Fruit fly (Drosophila melanogaster) whole organism, embryonic: Measurements from ENCODE around the gene MTF-1.

Source experiments
- BEAF-32 ChIP-seq: fragments of 200-800 bp; sonication (Bioruptor generic); optimal IDR thresholded peaks from 3 replicates; lab custom pipeline; 2017; ENCODE audit warnings: missing biosample characterization, missing genetic modification characterization, mild to moderate bottlenecking, moderate library complexity, missing genetic modification reagents
- CG10147 ChIP-seq: fragments of 200-800 bp; sonication (Bioruptor generic); optimal IDR thresholded peaks from 2 replicates; lab custom pipeline; 2019; ENCODE audit warnings: missing biosample characterization, mild to moderate bottlenecking, missing genetic modification characterization, moderate library complexity
- CG10462 ChIP-seq: fragments of 200-800 bp; sonication (Bioruptor generic); optimal IDR thresholded peaks from 2 replicates; lab custom pipeline; 2016; ENCODE audit warnings: missing biosample characterization, missing genetic modification characterization
- CG11456 ChIP-seq: fragments of 200-800 bp; sonication (Bioruptor generic); IDR thresholded peaks from 3 replicates; pipeline ENCODE4 v1.3.6; 2022; ENCODE audit warnings: missing biosample characterization, missing genetic modification characterization
- CG12391 ChIP-seq: fragments of 200-800 bp; sonication (Bioruptor generic); optimal IDR thresholded peaks from 3 replicates; lab custom pipeline; 2018; ENCODE audit warnings: missing biosample characterization, mild to moderate bottlenecking, missing genetic modification characterization, moderate library complexity
- CG12769 ChIP-seq: fragments of 200-800 bp; sonication (Bioruptor generic); optimal IDR thresholded peaks from 2 replicates; lab custom pipeline; 2019; ENCODE audit warnings: missing biosample characterization, mild to moderate bottlenecking, missing genetic modification characterization, moderate library complexity
- CG13287 ChIP-seq: fragments of 200-800 bp; sonication (Bioruptor generic); IDR thresholded peaks from 2 replicates; pipeline ENCODE4 v1.3.6; 2022; ENCODE audit warnings: missing biosample characterization, missing genetic modification characterization; ENCODE audit not compliant: partially characterized antibody
- CG1647 ChIP-seq: fragments of 200-800 bp; sonication (Bioruptor generic); optimal IDR thresholded peaks from 3 replicates; lab custom pipeline; 2016; ENCODE audit warnings: missing biosample characterization, missing genetic modification characterization
- CG2116 ChIP-seq: fragments of 200-800 bp; sonication (Bioruptor generic); optimal IDR thresholded peaks from 3 replicates; lab custom pipeline; 2018; ENCODE audit warnings: missing biosample characterization, mild to moderate bottlenecking, missing genetic modification characterization
- CG2120 ChIP-seq: fragments of 200-800 bp; sonication (Bioruptor generic); optimal IDR thresholded peaks from 3 replicates; lab custom pipeline; 2016; ENCODE audit warnings: missing biosample characterization, missing genetic modification characterization
- CG32532 ChIP-seq: fragments of 200-800 bp; sonication (Bioruptor generic); IDR thresholded peaks from 2 replicates; pipeline ENCODE4 v1.3.6; 2022; ENCODE audit warnings: missing biosample characterization, missing genetic modification characterization
- CG32767 ChIP-seq: fragments of 200-800 bp; sonication (Bioruptor generic); IDR thresholded peaks from 2 replicates; pipeline ENCODE4 v1.3.6; 2022; ENCODE audit warnings: missing biosample characterization, missing genetic modification characterization
- CG3281 ChIP-seq: fragments of 200-800 bp; sonication (Bioruptor generic); optimal IDR thresholded peaks from 3 replicates; lab custom pipeline; 2017; ENCODE audit warnings: missing biosample characterization, mild to moderate bottlenecking, missing genetic modification characterization
- CG3726 ChIP-seq: fragments of 200-800 bp; sonication (Bioruptor generic); IDR thresholded peaks from 3 replicates; pipeline ENCODE4, ENCODE4 v1.3.6; 2022; ENCODE audit warnings: missing biosample characterization, missing genetic modification characterization
- CG8924 ChIP-seq: fragments of 200-800 bp; optimal IDR thresholded peaks from 3 replicates; lab custom pipeline; 2019; ENCODE audit warnings: missing biosample characterization, mild to moderate bottlenecking, missing genetic modification characterization, moderate library complexity
- CG9215 ChIP-seq: fragments of 200-800 bp; sonication (Bioruptor generic); IDR thresholded peaks from 2 replicates; pipeline ENCODE4 v1.3.6; 2022; ENCODE audit warnings: missing biosample characterization, missing genetic modification characterization
- CG9727 ChIP-seq: fragments of 200-800 bp; sonication (Bioruptor generic); optimal IDR thresholded peaks from 3 replicates; lab custom pipeline; 2017; ENCODE audit warnings: missing biosample characterization, mild to moderate bottlenecking, missing genetic modification characterization
- CG9797 ChIP-seq: fragments of 200-800 bp; sonication (Bioruptor generic); optimal IDR thresholded peaks from 3 replicates; lab custom pipeline; 2018; ENCODE audit warnings: missing biosample characterization, mild to moderate bottlenecking, missing genetic modification characterization
- CG9932 ChIP-seq: fragments of 200-800 bp; sonication (Bioruptor generic); IDR thresholded peaks from 2 replicates; pipeline ENCODE4 v1.3.6; 2022; ENCODE audit warnings: missing biosample characterization, missing genetic modification characterization
- Fer1 ChIP-seq: fragments of 200-800 bp; sonication (Bioruptor generic); optimal IDR thresholded peaks from 2 replicates; lab custom pipeline; 2017; ENCODE audit warnings: missing biosample characterization, mild to moderate bottlenecking, missing genetic modification characterization
- Hr39 ChIP-seq: fragments of >200 bp; optimal IDR thresholded peaks from 2 replicates; lab custom pipeline; 2017
- Meics ChIP-seq: fragments of 200-800 bp; sonication (Bioruptor generic); optimal IDR thresholded peaks from 2 replicates; lab custom pipeline; 2017; ENCODE audit warnings: missing biosample characterization, mild to moderate bottlenecking, missing genetic modification characterization
- Sox102F ChIP-seq: fragments of 200-800 bp; sonication (Bioruptor generic); optimal IDR thresholded peaks from 2 replicates; lab custom pipeline; 2018; ENCODE audit warnings: missing biosample characterization, mild to moderate bottlenecking, missing genetic modification characterization, moderate library complexity
- al ChIP-seq: fragments of 200-800 bp; sonication (Bioruptor generic); IDR thresholded peaks from 2 replicates; pipeline ENCODE4 v1.3.6; 2022; ENCODE audit warnings: missing biosample characterization, missing genetic modification characterization
- dimm ChIP-seq: fragments of 200-800 bp; sonication (Bioruptor generic); IDR thresholded peaks from 2 replicates; pipeline ENCODE4 v1.3.6; 2022; ENCODE audit warnings: missing biosample characterization, missing genetic modification characterization
- fd96Cb ChIP-seq: fragments of 200-800 bp; sonication (Bioruptor generic); optimal IDR thresholded peaks from 2 replicates; lab custom pipeline; 2018; ENCODE audit warnings: missing biosample characterization, mild to moderate bottlenecking, missing genetic modification characterization, moderate library complexity
- gcm ChIP-seq: fragments of 200-800 bp; sonication (Bioruptor generic); optimal IDR thresholded peaks from 2 replicates; lab custom pipeline; 2019; ENCODE audit warnings: missing biosample characterization, mild to moderate bottlenecking, missing genetic modification characterization, moderate library complexity
- hkb ChIP-seq, 2 experiments: fragments of 200-800 bp in 1 of 2; fragments of >200 bp in 1 of 2; sonication (Bioruptor generic) in 1 of 2; IDR thresholded peaks in 1 of 2; optimal IDR thresholded peaks in 1 of 2; 2 replicates each; pipeline versions ENCODE4 v1.3.6 to Lab custom; 2017 to 2022; ENCODE audit warnings: missing biosample characterization in 1 of 2, missing genetic modification characterization in 1 of 2
- klu ChIP-seq: fragments of 200-800 bp; sonication (Bioruptor generic); IDR thresholded peaks from 2 replicates; pipeline ENCODE4 v1.3.6; 2022; ENCODE audit warnings: missing biosample characterization, missing genetic modification characterization
- ranshi ChIP-seq: fragments of 200-800 bp; sonication (Bioruptor generic); IDR thresholded peaks from 2 replicates; pipeline ENCODE4 v1.3.6; 2022; ENCODE audit warnings: missing biosample characterization, missing genetic modification characterization
- run ChIP-seq: fragments of 200-800 bp; sonication (Bioruptor generic); optimal IDR thresholded peaks from 3 replicates; lab custom pipeline; 2018; ENCODE audit warnings: missing biosample characterization, mild to moderate bottlenecking, missing genetic modification characterization
- sc ChIP-seq, 3 experiments: fragments of >200 bp in 2 of 3; fragments of 200-800 bp in 1 of 3; sonication (Bioruptor generic) in 1 of 3; optimal IDR thresholded peaks; 2 replicates in 2 of 3; 3 replicates in 1 of 3; lab custom pipeline; 2017; ENCODE audit warnings: mild to moderate bottlenecking in 1 of 3, missing biosample characterization in 1 of 3, missing genetic modification characterization in 1 of 3, missing genetic modification reagents in 1 of 3
- sens-2 ChIP-seq: fragments of 200-800 bp; sonication (Bioruptor generic); IDR thresholded peaks from 2 replicates; pipeline ENCODE4 v1.3.6; 2022; ENCODE audit warnings: missing biosample characterization, missing genetic modification characterization
- sisA ChIP-seq: fragments of 200-800 bp; sonication (Bioruptor generic); IDR thresholded peaks from 2 replicates; pipeline ENCODE4 v1.3.6; 2022; ENCODE audit warnings: missing biosample characterization, missing genetic modification characterization
- slp2 ChIP-seq: fragments of 200-800 bp; sonication (Bioruptor generic); optimal IDR thresholded peaks from 2 replicates; lab custom pipeline; 2016; ENCODE audit warnings: missing biosample characterization, missing genetic modification characterization
- tna ChIP-seq: fragments of 200-800 bp; sonication (Bioruptor generic); IDR thresholded peaks from 2 replicates; pipeline ENCODE4 v1.3.6; 2022; ENCODE audit warnings: missing biosample characterization, missing genetic modification characterization; ENCODE audit not compliant: partially characterized antibody
- trem ChIP-seq: fragments of 200-800 bp; optimal IDR thresholded peaks from 3 replicates; lab custom pipeline; 2019; ENCODE audit warnings: missing biosample characterization, mild to moderate bottlenecking, missing genetic modification characterization, moderate library complexity
- trh ChIP-seq: fragments of 200-800 bp; sonication (Bioruptor generic); optimal IDR thresholded peaks from 2 replicates; lab custom pipeline; 2016; ENCODE audit warnings: missing biosample characterization, missing genetic modification characterization
- twi ChIP-seq: fragments of 200-800 bp; optimal IDR thresholded peaks from 2 replicates; lab custom pipeline; 2019; ENCODE audit warnings: missing biosample characterization, mild to moderate bottlenecking, missing genetic modification characterization, moderate library complexity

The MTF-1 gene

DNA sequence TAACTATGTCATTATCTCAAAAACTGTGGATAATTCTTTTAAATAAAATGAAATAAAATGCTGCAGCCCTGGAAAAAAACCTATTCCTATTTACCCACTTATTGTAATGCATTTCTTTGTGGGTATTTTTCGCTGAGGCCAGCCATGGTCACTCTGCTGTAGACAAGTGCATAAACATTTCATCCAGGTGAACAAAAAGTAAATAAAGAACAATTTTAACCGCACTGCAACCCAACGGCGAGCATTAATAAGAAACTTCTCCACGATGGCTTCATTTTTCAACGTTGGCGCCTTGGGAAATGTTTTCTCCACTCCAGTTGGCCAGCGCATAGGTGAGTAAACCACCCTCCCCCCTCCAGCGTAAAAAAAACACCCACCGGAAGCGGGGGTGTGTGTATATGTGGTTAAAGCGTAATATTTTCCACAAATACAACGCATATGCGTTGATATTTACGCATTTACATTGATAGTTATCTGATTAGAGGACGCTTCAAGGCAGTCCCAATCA lies 16.7 kb downstream of the MTF-1 start, which contains the start of gene CG3529 (continued):
- peak; percentile 8 for TF ChIP-seq CG10147 (GFP tag; lab: Kevin White, UChicago)
- TF ChIP-seq CG13287: peak; percentile 29; the same call in 1 of the 2 replicates
- peak; percentile 21 for TF ChIP-seq CG12769 (tag; lab: Kevin White, UChicago)
- TF ChIP-seq hkb (optimal IDR thresholded peaks at IDR 0.05; lab: Kevin White, UChicago): no peak
- 0 out of 2 replicates have a peak, but pooled peaks have one; percentile 23 for TF ChIP-seq hkb (GFP tag; IDR thresholded peaks at IDR 0.05; lab: Robert Waterston, UW)
- peak; percentile 17 for TF ChIP-seq slp2 (GFP tag; lab: Kevin White, UChicago)
- TF ChIP-seq CG32532: peak; percentile 47
- peak; percentile 16 for TF ChIP-seq fd96Cb (tag; lab: Kevin White, UChicago)
- peak; percentile 72 for TF ChIP-seq klu
- TF ChIP-seq CG9932 (GFP tag; lab: Robert Waterston, UW): peak; percentile 42; the same call in 1 of the 2 replicates
- TF ChIP-seq gcm (GFP tag; lab: Kevin White, UChicago): peak; percentile 3
- no peak for TF ChIP-seq sisA (GFP tag; lab: Robert Waterston, UW)
- peak; percentile 59 for TF ChIP-seq CG8924 (tag; lab: Kevin White, UChicago)
- TF ChIP-seq al (GFP tag; lab: Robert Waterston, UW): no peak
- no peak for TF ChIP-seq twi (tag; lab: Kevin White, UChicago)
- peak; percentile 53 for TF ChIP-seq CG2116
- TF ChIP-seq Sox102F (GFP tag; lab: Kevin White, UChicago): peak; percentile 21
- no peak for TF ChIP-seq sens-2 (GFP tag; lab: Robert Waterston, UW)
- TF ChIP-seq CG11456: no peak
- TF ChIP-seq CG9215 (GFP tag; lab: Robert Waterston, UW): no peak
- TF ChIP-seq sc (optimal IDR thresholded peaks at IDR 0.05; lab: Kevin White, UChicago): no peak
- TF ChIP-seq sc (GFP tag; optimal IDR thresholded peaks at IDR 0.05; lab: Kevin White, UChicago): no peak
- peak; percentile 35 for TF ChIP-seq CG2120 (GFP tag; lab: Kevin White, UChicago)
- TF ChIP-seq BEAF-32 (GFP tag; lab: Kevin White, UChicago): peak; percentile 47
- peak; percentile 62 for TF ChIP-seq Fer1
- peak; percentile 35 for TF ChIP-seq CG1647 (GFP tag; lab: Kevin White, UChicago)
- TF ChIP-seq ranshi (GFP tag; lab: Robert Waterston, UW): 0 out of 2 replicates have a peak, but pooled peaks have one; percentile 8
- no peak for TF ChIP-seq trh (GFP tag; lab: Kevin White, UChicago)
- peak; percentile 40 for TF ChIP-seq CG9727 (GFP tag; lab: Kevin White, UChicago)
- TF ChIP-seq Meics (GFP tag; lab: Kevin White, UChicago): peak; percentile 59
- no peak for TF ChIP-seq run (tag; lab: Kevin White, UChicago)
- TF ChIP-seq Hr39 (lab: Kevin White, UChicago): no peak
- TF ChIP-seq CG3726: no peak
- no peak for TF ChIP-seq CG10462 (GFP tag; lab: Kevin White, UChicago)
- peak; percentile 25 for TF ChIP-seq CG3281 (GFP tag; lab: Kevin White, UChicago)
- peak; percentile 80 for TF ChIP-seq CG9797
- no peak for TF ChIP-seq dimm (GFP tag; lab: Robert Waterston, UW)
- TF ChIP-seq CG32767 (GFP tag; lab: Robert Waterston, UW): peak; percentile 29; the same call in 1 of the 2 replicates
- TF ChIP-seq tna (GFP tag; lab: Robert Waterston, UW): no peak
- TF ChIP-seq trem: peak; percentile 61
- TF ChIP-seq CG12391 (tag; lab: Kevin White, UChicago): peak; percentile 39
